Worm (Caenorhabditis elegans): ENCODE measurements around the gene H14A12.5.

The H14A12.5 gene

DNA sequence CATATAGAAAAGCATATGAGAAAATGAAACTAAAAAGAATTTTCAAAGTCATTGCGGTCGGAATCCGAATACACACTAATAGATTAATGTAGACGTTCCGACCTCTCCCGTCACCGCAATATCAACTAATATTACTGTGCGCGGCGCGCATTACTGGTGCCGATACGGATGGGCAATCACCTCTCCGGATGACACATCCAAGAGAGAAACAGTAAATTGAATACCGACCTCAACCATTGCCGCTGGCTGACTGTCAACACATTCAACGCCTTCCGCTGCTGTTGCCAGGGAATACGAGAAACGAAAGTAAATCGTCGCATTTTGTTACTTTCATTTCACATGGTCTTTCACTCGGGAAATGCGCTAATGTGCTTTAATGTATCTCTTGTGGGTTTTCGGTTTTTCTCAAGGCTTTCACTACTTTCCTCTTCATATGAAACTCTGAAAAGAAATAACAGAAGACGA lies 26.0 kb upstream of the H14A12.5 start (continued):
- TF ChIP-seq lsl-1 (GFP tag; optimal IDR thresholded peaks at IDR 0.05) (peak; percentile 6), efl-1 (GFP tag; optimal IDR thresholded peaks at IDR 0.05) (no peak), rpc-1 (optimal IDR thresholded peaks at IDR 0.05) (no peak), rpc-1 (tag; optimal IDR thresholded peaks at IDR 0.05) (no peak), B0336.3 (GFP tag; IDR thresholded peaks at IDR 0.05) (peak; percentile 90), F10E7.11 (tag; optimal IDR thresholded peaks at IDR 0.05) (peak; percentile 89), ztf-6 (GFP tag; IDR thresholded peaks at IDR 0.05) (no peak), attf-5 (GFP tag; optimal IDR thresholded peaks at IDR 0.05) (peak; percentile 11), mes-4 (tag; optimal IDR thresholded peaks at IDR 0.05) (no peak), zfh-2 (GFP tag; conservative IDR thresholded peaks at IDR 0.05) (no peak), mxl-1 (tag; optimal IDR thresholded peaks at IDR 0.05) (no peak), K11D2.4 (GFP tag; IDR thresholded peaks at IDR 0.05) (no peak), egl-18 (GFP tag; IDR thresholded peaks at IDR 0.05) (peak; percentile 66; the same call in 1 of the 2 replicates), hmg-1.2 (GFP tag; IDR thresholded peaks at IDR 0.05) (peak; percentile 34), attf-6 (GFP tag; IDR thresholded peaks at IDR 0.05) (peak; percentile 75), B0035.1 (tag; optimal IDR thresholded peaks at IDR 0.05) (peak; percentile 51), tbx-9 (tag; optimal IDR thresholded peaks at IDR 0.05; ENCODE audit: borderline replicate concordance) (peak; percentile 94), snpc-1.3 (tag; optimal IDR thresholded peaks at IDR 0.05; ENCODE audit: insufficient read depth) (peak; percentile 21), lin-40 (tag; optimal IDR thresholded peaks at IDR 0.05) (peak; percentile 14), sea-2 (GFP tag; IDR thresholded peaks at IDR 0.05) (no peak), lsy-27 (tag; optimal IDR thresholded peaks at IDR 0.05; ENCODE audit: borderline replicate concordance, insufficient read depth) (no peak), ztf-22 (GFP tag; optimal IDR thresholded peaks at IDR 0.05) (no peak), lin-35 (GFP tag; optimal IDR thresholded peaks at IDR 0.05) (peak in 2 of 3 experiments; percentile 33 to 49), ZK185.1 (tag; optimal IDR thresholded peaks at IDR 0.05; ENCODE audit: poor library complexity, severe bottlenecking) (no peak), Y67H2A.10 (GFP tag; conservative IDR thresholded peaks at IDR 0.05) (no peak), B0019.2 (GFP tag; conservative IDR thresholded peaks at IDR 0.05) (no peak), Y95B8A.8 (GFP tag; IDR thresholded peaks at IDR 0.05) (no peak; the same call in 1 of the 2 replicates), hmg-20 (GFP tag; IDR thresholded peaks at IDR 0.05) (peak; percentile 37; the same call in 1 of the 2 replicates), Y79H2A.3 (GFP tag; conservative IDR thresholded peaks at IDR 0.05) (peak; percentile 69; the same call in 1 of the 2 replicates), K12H6.12 (tag; optimal IDR thresholded peaks at IDR 0.05) (no peak), Y53F4B.3 (GFP tag; IDR thresholded peaks at IDR 0.05) (no peak), tbp1 (GFP tag; optimal IDR thresholded peaks at IDR 0.05) (peak; percentile 43), ceh-100 (GFP tag; IDR thresholded peaks at IDR 0.05) (peak; percentile 59; the same call in 1 of the 2 replicates), lin-54 (GFP tag; optimal IDR thresholded peaks at IDR 0.05) (peak; percentile 45), Y53G8AR.9 (GFP tag; conservative IDR thresholded peaks at IDR 0.05) (peak; percentile 85), ceh-91 (GFP tag; IDR thresholded peaks at IDR 0.05) (no peak), snpc-1.1 (tag; optimal IDR thresholded peaks at IDR 0.05; ENCODE audit: insufficient read depth) (no peak)

DNA sequence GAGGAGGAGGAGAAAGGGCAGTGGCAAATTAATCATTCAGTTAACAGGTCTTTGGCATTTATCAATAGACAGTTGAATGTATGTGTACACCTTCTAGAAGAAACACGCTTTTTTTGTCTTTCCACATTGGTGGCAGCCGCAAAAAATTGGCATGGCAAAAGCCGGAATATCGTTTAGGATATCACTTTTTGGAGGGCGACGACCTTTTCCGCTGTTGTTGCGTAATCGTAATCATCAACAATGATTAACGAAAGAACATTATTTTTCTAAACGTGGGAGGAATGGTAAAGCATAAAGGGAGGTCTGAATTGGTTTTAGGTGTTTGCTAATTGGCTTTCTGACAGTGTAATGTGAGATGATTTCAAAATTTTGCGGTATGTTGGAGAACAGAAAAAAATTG lies 23.1 kb upstream of the H14A12.5 start:
- TF ChIP-seq ccch-3 (GFP tag; optimal IDR thresholded peaks at IDR 0.05) (no peak), F57A8.1 (GFP tag; optimal IDR thresholded peaks at IDR 0.05) (no peak), F37B4.10 (GFP tag; IDR thresholded peaks at IDR 0.05) (no peak), lir-1 (GFP tag; conservative IDR thresholded peaks at IDR 0.05) (no peak), pha-4 (tag; optimal IDR thresholded peaks at IDR 0.05) (no peak), Y53G8AR.9 (GFP tag; conservative IDR thresholded peaks at IDR 0.05) (no peak), bed-2 (GFP tag; IDR thresholded peaks at IDR 0.05) (no peak), ztf-28 (GFP tag; IDR thresholded peaks at IDR 0.05) (no peak), hsf-1 (GFP tag; IDR thresholded peaks at IDR 0.05) (no peak), F33H1.4 (GFP tag; IDR thresholded peaks at IDR 0.05) (no peak)
